Worm (Caenorhabditis elegans) whole organism, L3 larva: Measurements from ENCODE around the gene vig-1.

Experiments used
- R02D3.7 ChIP-seq: fragments of 150-350 bp; optimal IDR thresholded peaks from 2 replicates; lab custom pipeline; 2014; ENCODE audit warnings: missing biosample characterization, missing genetic modification characterization
- ZK546.5 ChIP-seq: sonication (generic microtip); optimal IDR thresholded peaks from 2 replicates; lab custom pipeline; 2017; ENCODE audit warnings: missing biosample characterization, missing genetic modification characterization
- ama-1 ChIP-seq: fragments of 150-350 bp; optimal IDR thresholded peaks from 2 replicates; lab custom pipeline; 2018
- ceh-16 ChIP-seq: sonication (generic microtip); optimal IDR thresholded peaks from 2 replicates; lab custom pipeline; 2017; ENCODE audit warnings: missing biosample characterization, missing genetic modification characterization
- ceh-28 ChIP-seq: fragments of 150-350 bp; optimal IDR thresholded peaks from 2 replicates; lab custom pipeline; 2014; ENCODE audit warnings: missing biosample characterization, missing genetic modification reagents, missing genetic modification characterization
- ceh-82 ChIP-seq: fragments of 150-350 bp; optimal IDR thresholded peaks from 2 replicates; lab custom pipeline; 2014; ENCODE audit warnings: missing biosample characterization, missing genetic modification characterization
- ceh-9 ChIP-seq: sonication (generic microtip); optimal IDR thresholded peaks from 2 replicates; lab custom pipeline; 2018; ENCODE audit warnings: missing biosample characterization, missing genetic modification characterization
- daf-12 ChIP-seq: fragments of 150-350 bp; optimal IDR thresholded peaks from 2 replicates; lab custom pipeline; 2014; ENCODE audit warnings: missing biosample characterization, missing genetic modification reagents, missing genetic modification characterization
- egl-27 ChIP-seq: sonication (generic microtip); optimal IDR thresholded peaks from 4 replicates; lab custom pipeline; 2017; ENCODE audit warnings: missing biosample characterization, missing genetic modification reagents, missing genetic modification characterization
- egl-5 ChIP-seq: fragments of 150-350 bp; optimal IDR thresholded peaks from 2 replicates; lab custom pipeline; 2017; ENCODE audit warnings: missing biosample characterization, missing genetic modification reagents, missing genetic modification characterization, inconsistent platforms
- elt-1 ChIP-seq: fragments of 150-350 bp; optimal IDR thresholded peaks from 2 replicates; lab custom pipeline; 2014; ENCODE audit warnings: missing biosample characterization, missing genetic modification characterization
- elt-2 ChIP-seq: sonication (generic microtip); optimal IDR thresholded peaks from 2 replicates; lab custom pipeline; 2016; ENCODE audit warnings: missing genetic modification reagents, mild to moderate bottlenecking, missing genetic modification characterization, missing compliant biosample characterization
- elt-3 ChIP-seq, 3 experiments: fragments of 150-350 bp in 1 of 3; sonication (generic microtip) in 2 of 3; optimal IDR thresholded peaks; 2 replicates in 2 of 3; 4 replicates in 1 of 3; lab custom pipeline; 2014 to 2017; ENCODE audit warnings: missing biosample characterization in 3 of 3, missing genetic modification characterization in 3 of 3
- eor-1 ChIP-seq, 2 experiments: fragments of 150-350 bp; optimal IDR thresholded peaks; 2 replicates each; lab custom pipeline; 2014 to 2018; ENCODE audit warnings: missing biosample characterization in 2 of 2, missing genetic modification characterization in 2 of 2
- fkh-10 ChIP-seq: sonication (generic microtip); optimal IDR thresholded peaks from 2 replicates; lab custom pipeline; 2017; ENCODE audit warnings: missing biosample characterization, missing genetic modification reagents, missing genetic modification characterization
- fkh-2 ChIP-seq: fragments of 150-350 bp; optimal IDR thresholded peaks from 2 replicates; lab custom pipeline; 2014; ENCODE audit warnings: missing biosample characterization, missing genetic modification reagents, missing genetic modification characterization
- fos-1 ChIP-seq: fragments of 150-350 bp; optimal IDR thresholded peaks from 2 replicates; lab custom pipeline; 2014; ENCODE audit warnings: missing biosample characterization, missing genetic modification characterization
- hmg-11 ChIP-seq: sonication (generic microtip); optimal IDR thresholded peaks from 2 replicates; lab custom pipeline; 2016; ENCODE audit warnings: missing genetic modification characterization, missing compliant biosample characterization
- jun-1 ChIP-seq: fragments of 150-350 bp; optimal IDR thresholded peaks from 2 replicates; lab custom pipeline; 2014; ENCODE audit warnings: missing biosample characterization, missing genetic modification reagents, missing genetic modification characterization
- lin-15B ChIP-seq: fragments of 150-350 bp; optimal IDR thresholded peaks from 2 replicates; lab custom pipeline; 2014; ENCODE audit warnings: missing biosample characterization, missing genetic modification characterization
- lin-39 ChIP-seq: fragments of 150-350 bp; optimal IDR thresholded peaks from 2 replicates; lab custom pipeline; 2018; ENCODE audit warnings: missing biosample characterization, missing genetic modification reagents, missing genetic modification characterization
- lsy-12 ChIP-seq: sonication (generic microtip); optimal IDR thresholded peaks from 2 replicates; lab custom pipeline; 2016; ENCODE audit warnings: mild to moderate bottlenecking, missing genetic modification characterization, missing compliant biosample characterization
- mdl-1 ChIP-seq: fragments of 150-350 bp; optimal IDR thresholded peaks from 2 replicates; lab custom pipeline; 2014; ENCODE audit warnings: missing biosample characterization, missing genetic modification characterization
- mml-1 ChIP-seq: fragments of 150-350 bp; sonication (generic microtip); optimal IDR thresholded peaks from 3 replicates; lab custom pipeline; 2014; ENCODE audit warnings: missing biosample characterization, missing genetic modification characterization
- nfya-1 ChIP-seq: sonication (generic microtip); optimal IDR thresholded peaks from 2 replicates; lab custom pipeline; 2017; ENCODE audit warnings: missing genetic modification characterization, mild to moderate bottlenecking, missing compliant biosample characterization, antibody characterized with exemption, moderate library complexity; ENCODE audit not compliant: insufficient read depth
- nhr-11 ChIP-seq: fragments of 150-350 bp; optimal IDR thresholded peaks from 2 replicates; lab custom pipeline; 2014; ENCODE audit warnings: missing biosample characterization, missing genetic modification characterization
- nhr-12 ChIP-seq: fragments of 150-350 bp; optimal IDR thresholded peaks from 2 replicates; lab custom pipeline; 2014; ENCODE audit warnings: missing biosample characterization, missing genetic modification characterization
- nhr-23 ChIP-seq: fragments of 150-350 bp; optimal IDR thresholded peaks from 2 replicates; lab custom pipeline; 2014; ENCODE audit warnings: missing biosample characterization, missing genetic modification reagents, missing genetic modification characterization
- nhr-237 ChIP-seq: fragments of 150-350 bp; optimal IDR thresholded peaks from 2 replicates; lab custom pipeline; 2014; ENCODE audit warnings: missing biosample characterization, missing genetic modification characterization
- nhr-25 ChIP-seq: sonication (generic microtip); optimal IDR thresholded peaks from 2 replicates; lab custom pipeline; 2017; ENCODE audit warnings: missing biosample characterization, missing genetic modification characterization
- nhr-28 ChIP-seq: fragments of 150-350 bp; optimal IDR thresholded peaks from 2 replicates; lab custom pipeline; 2014; ENCODE audit warnings: missing biosample characterization, missing genetic modification characterization
- nhr-43 ChIP-seq: sonication (generic microtip); optimal IDR thresholded peaks from 2 replicates; lab custom pipeline; 2016; ENCODE audit warnings: mild to moderate bottlenecking, missing genetic modification characterization, missing compliant biosample characterization; ENCODE audit not compliant: poor library complexity, severe bottlenecking
- nhr-76 ChIP-seq: fragments of 150-350 bp; sonication (generic microtip); optimal IDR thresholded peaks from 5 replicates; lab custom pipeline; 2014; ENCODE audit warnings: missing biosample characterization, missing genetic modification characterization
- nhr-77 ChIP-seq: fragments of 150-350 bp; optimal IDR thresholded peaks from 2 replicates; lab custom pipeline; 2014; ENCODE audit warnings: missing biosample characterization, missing genetic modification characterization
- pqm-1 ChIP-seq: fragments of 150-350 bp; optimal IDR thresholded peaks from 2 replicates; lab custom pipeline; 2017; ENCODE audit warnings: missing biosample characterization, missing genetic modification characterization, inconsistent platforms
- sea-2 ChIP-seq: fragments of 150-350 bp; sonication (generic microtip); optimal IDR thresholded peaks from 4 replicates; lab custom pipeline; 2014; ENCODE audit warnings: missing biosample characterization, missing genetic modification reagents, missing genetic modification characterization
- skn-1 ChIP-seq: fragments of 150-350 bp; optimal IDR thresholded peaks from 2 replicates; lab custom pipeline; 2014; ENCODE audit warnings: missing biosample characterization, missing genetic modification characterization
- snpc-4 ChIP-seq: fragments of 150-350 bp; optimal IDR thresholded peaks from 2 replicates; lab custom pipeline; 2014; ENCODE audit warnings: missing biosample characterization, missing genetic modification characterization
- tbx-2 ChIP-seq: sonication (generic microtip); optimal IDR thresholded peaks from 2 replicates; lab custom pipeline; 2016; ENCODE audit warnings: mild to moderate bottlenecking, missing genetic modification characterization, missing compliant biosample characterization
- unc-39 ChIP-seq: sonication (generic microtip); optimal IDR thresholded peaks from 4 replicates; lab custom pipeline; 2017; ENCODE audit warnings: missing biosample characterization, missing genetic modification characterization
- unc-62 ChIP-seq: fragments of 150-350 bp; sonication (generic microtip); optimal IDR thresholded peaks from 4 replicates; lab custom pipeline; 2014; ENCODE audit warnings: missing biosample characterization, missing genetic modification reagents, missing genetic modification characterization
- zag-1 ChIP-seq: fragments of 150-350 bp; optimal IDR thresholded peaks from 2 replicates; lab custom pipeline; 2014; ENCODE audit warnings: missing biosample characterization, missing genetic modification characterization
- ztf-11 ChIP-seq: fragments of 150-350 bp; optimal IDR thresholded peaks from 2 replicates; lab custom pipeline; 2014; ENCODE audit warnings: missing biosample characterization, missing genetic modification characterization
- ztf-4 ChIP-seq: fragments of 150-350 bp; optimal IDR thresholded peaks from 2 replicates; lab custom pipeline; 2014; ENCODE audit warnings: missing biosample characterization, missing genetic modification characterization

The vig-1 gene

DNA sequence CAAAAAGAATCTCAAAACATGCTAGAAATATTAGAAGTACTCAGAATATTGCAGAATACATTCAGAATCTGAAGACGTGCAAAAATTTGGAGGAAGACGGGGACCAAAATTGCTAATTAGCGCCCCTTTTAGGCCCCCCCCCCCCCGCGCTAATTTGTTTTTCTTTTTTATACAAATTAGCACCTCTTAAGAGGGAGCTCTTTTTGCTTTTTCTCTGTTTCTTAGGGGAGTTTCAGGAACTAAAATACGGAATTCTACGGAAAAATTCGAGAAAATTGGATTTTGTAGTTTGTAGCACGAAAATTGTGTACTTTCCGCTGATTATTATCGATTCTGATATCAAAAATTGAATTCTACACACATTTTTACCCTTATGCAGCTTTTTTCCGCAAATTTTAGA, 19.3 kb upstream of the vig-1 start, which contains the start of gene glb-31:
Gene glb-31 (minus strand): TSS at position 101 of the 400 bp plus-strand sequence.
- TF ChIP-seq elt-3 (tag; optimal IDR thresholded peaks at IDR 0.05; lab: Kevin White, UChicago) (no peak), nhr-77 (no peak), mml-1 (tag; lab: Kevin White, UChicago) (no peak), lin-39 (tag; lab: Kevin White, UChicago) (no peak), ceh-16 (tag; lab: Kevin White, UChicago) (no peak), elt-1 (tag; lab: Kevin White, UChicago) (no peak), zag-1 (tag; lab: Kevin White, UChicago) (no peak), elt-2 (tag; lab: Kevin White, UChicago) (no peak), ztf-4 (no peak), ceh-82 (tag; lab: Kevin White, UChicago) (no peak), nhr-23 (tag; lab: Kevin White, UChicago) (no peak), nhr-11 (tag; lab: Kevin White, UChicago) (no peak), nfya-1 (tag; lab: Kevin White, UChicago) (no peak)

DNA sequence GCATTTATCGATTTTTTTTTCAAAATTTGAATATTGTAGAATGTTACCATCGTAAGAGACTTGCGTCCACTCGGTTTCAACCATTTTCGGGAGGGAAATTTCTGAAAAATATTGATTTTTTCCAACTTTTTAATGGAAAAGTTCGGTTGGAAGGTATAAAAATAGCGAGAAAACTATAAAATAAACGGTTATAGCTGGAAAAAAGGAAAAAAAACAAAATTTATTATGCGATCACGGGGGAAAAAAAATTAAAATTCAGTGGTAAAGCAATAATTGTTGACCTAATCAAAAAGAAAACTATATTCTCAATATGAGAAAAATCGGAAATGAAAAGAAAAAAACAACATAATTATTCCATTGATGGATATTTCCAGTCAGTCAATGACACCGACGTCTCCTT, 14.8 kb upstream of the vig-1 start, which contains the start of gene emc-2:
Gene emc-2 (minus strand): TSS at position 101 of the 400 bp plus-strand sequence.
- TF ChIP-seq egl-27 (tag; lab: Kevin White, UChicago): no peak

DNA sequence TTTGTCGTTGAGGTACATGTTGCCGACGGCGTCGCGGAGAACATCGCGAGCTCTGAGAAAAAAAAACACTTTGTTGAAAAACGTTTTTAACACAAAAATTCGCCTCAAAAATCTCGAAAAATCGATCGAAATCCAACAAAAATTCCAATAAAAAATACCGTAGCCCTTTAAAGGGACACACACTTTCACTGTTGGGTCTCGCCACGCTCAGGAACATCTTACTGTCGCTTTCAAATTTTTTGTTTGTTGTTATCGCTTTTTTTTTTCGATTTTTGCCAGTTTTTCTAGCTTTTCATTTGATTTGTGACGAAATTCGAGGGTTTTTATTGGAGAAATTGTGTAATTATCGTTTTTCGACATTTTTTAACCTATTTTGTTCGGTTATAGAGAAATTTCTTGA, 14.3 kb upstream of the vig-1 start:
- TF ChIP-seq nhr-25 (tag; lab: Kevin White, UChicago) (no peak), elt-3 (tag; optimal IDR thresholded peaks at IDR 0.05; lab: Kevin White, UChicago) (no peak), ztf-11 (no peak), ceh-82 (tag; lab: Kevin White, UChicago) (no peak), hmg-11 (tag; lab: Kevin White, UChicago) (no peak), nhr-12 (tag; lab: Kevin White, UChicago) (no peak), nhr-28 (no peak), snpc-4 (tag; lab: Kevin White, UChicago) (no peak), elt-1 (tag; lab: Kevin White, UChicago) (no peak), ama-1 (no peak)

DNA sequence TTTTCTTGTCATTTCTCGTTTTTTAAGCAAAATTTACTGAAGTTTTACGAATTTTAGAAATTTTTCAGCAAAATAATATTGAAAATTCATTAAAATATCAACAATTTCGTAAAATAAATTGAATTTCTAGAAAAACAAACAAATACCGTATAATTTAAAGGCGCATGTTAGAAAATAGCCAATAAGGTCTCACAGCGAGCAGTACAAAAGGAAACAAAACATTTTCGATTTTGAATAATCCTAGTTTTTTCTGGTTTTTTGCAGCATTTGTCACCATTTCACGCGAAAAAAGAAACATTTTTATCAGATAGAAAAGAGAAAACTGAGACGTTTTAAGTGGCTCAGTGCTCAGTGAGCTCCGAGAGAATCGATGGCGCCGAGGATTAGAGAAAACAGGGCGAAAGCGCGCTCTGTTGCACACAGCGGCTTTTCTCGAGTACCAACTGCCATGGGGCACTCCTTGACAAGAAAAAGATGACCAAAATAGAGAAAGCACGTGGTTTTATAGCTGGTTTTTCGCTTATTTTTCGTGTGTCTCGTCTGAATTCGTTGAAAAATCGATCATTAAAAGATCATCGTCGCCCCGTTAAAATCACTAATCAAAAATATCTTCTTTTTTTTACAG, 10.8 kb upstream of the vig-1 start, which contains the start of the genes alh-6 and fcho-1:
Gene alh-6 (minus strand): TSS at position 242 of the 625 bp plus-strand sequence.
Gene fcho-1 (plus strand): TSS at position 624 of the 625 bp plus-strand sequence.
- TF ChIP-seq unc-39 (tag; lab: Kevin White, UChicago) (no peak), R02D3.7 (tag; lab: Kevin White, UChicago) (no peak), lsy-12 (tag; lab: Kevin White, UChicago) (peak; percentile 13), ceh-16 (tag; lab: Kevin White, UChicago) (no peak), mdl-1 (tag; lab: Kevin White, UChicago) (no peak), tbx-2 (tag; lab: Kevin White, UChicago) (no peak), ZK546.5 (tag; lab: Kevin White, UChicago) (no peak), elt-3 (tag; optimal IDR thresholded peaks at IDR 0.05; lab: Kevin White, UChicago) (no peak), unc-62 (no peak), hmg-11 (tag; lab: Kevin White, UChicago) (peak; percentile 14), daf-12 (tag; lab: Kevin White, UChicago) (no peak), nhr-77 (no peak), snpc-4 (tag; lab: Kevin White, UChicago) (no peak), egl-5 (tag; lab: Kevin White, UChicago) (no peak), ceh-9 (tag; lab: Kevin White, UChicago) (no peak), skn-1 (tag; lab: Kevin White, UChicago) (no peak), elt-2 (tag; lab: Kevin White, UChicago) (no peak), nhr-12 (tag; lab: Kevin White, UChicago) (no peak), sea-2 (GFP tag; lab: Kevin White, UChicago) (no peak), egl-27 (tag; lab: Kevin White, UChicago) (no peak), ceh-82 (tag; lab: Kevin White, UChicago) (no peak), nhr-237 (tag; lab: Kevin White, UChicago) (no peak), ceh-28 (tag; lab: Kevin White, UChicago) (no peak), fkh-2 (tag; lab: Kevin White, UChicago) (no peak), mml-1 (tag; lab: Kevin White, UChicago) (no peak), nfya-1 (tag; lab: Kevin White, UChicago) (peak; percentile 46), nhr-76 (tag; lab: Kevin White, UChicago) (no peak), ztf-4 (no peak), eor-1 (tag; optimal IDR thresholded peaks at IDR 0.05; lab: Kevin White, UChicago) (no peak), fos-1 (tag; lab: Kevin White, UChicago) (no peak), zag-1 (tag; lab: Kevin White, UChicago) (no peak), nhr-11 (tag; lab: Kevin White, UChicago) (no peak), nhr-25 (tag; lab: Kevin White, UChicago) (no peak), nhr-43 (tag; lab: Kevin White, UChicago) (no peak), lin-15B (tag; lab: Kevin White, UChicago) (peak; percentile 71), jun-1 (tag; lab: Kevin White, UChicago) (no peak), ama-1 (peak; percentile 6), fkh-10 (GFP tag; lab: Kevin White, UChicago) (no peak), ztf-11 (no peak), lin-39 (tag; lab: Kevin White, UChicago) (peak; percentile 58), pqm-1 (no peak)
